Worm (Caenorhabditis elegans) whole organism, midembryonic: ENCODE measurements around the gene glo-1.

Experiments used
- cog-1 ChIP-seq: sonication (generic microtip); optimal IDR thresholded peaks from 2 replicates; lab custom pipeline; 2016; ENCODE audit warnings: missing genetic modification characterization, missing compliant biosample characterization
- flt-1 ChIP-seq: fragments of 200-800 bp; sonication (Bioruptor generic); IDR thresholded peaks from 2 replicates; pipeline ENCODE4 v1.3.6; 2022; ENCODE audit warnings: missing genetic modification characterization, missing compliant biosample characterization
- klf-2 ChIP-seq: fragments of 200-800 bp; sonication (Bioruptor generic); conservative IDR thresholded peaks from 2 replicates; pipeline ENCODE4 v1.3.6; 2022; ENCODE audit warnings: missing genetic modification reagents, missing genetic modification characterization, missing compliant biosample characterization
- med-1 ChIP-seq: sonication (generic microtip); optimal IDR thresholded peaks from 2 replicates; lab custom pipeline; 2017; ENCODE audit warnings: missing genetic modification characterization, mild to moderate bottlenecking, missing compliant biosample characterization, antibody characterized with exemption, missing genetic modification reagents; ENCODE audit not compliant: insufficient read depth
- ref-1 ChIP-seq: fragments of 200-800 bp; sonication (Bioruptor generic); conservative IDR thresholded peaks from 2 replicates; pipeline ENCODE4 v1.3.6; 2022; ENCODE audit warnings: missing genetic modification reagents, missing genetic modification characterization, missing compliant biosample characterization
- ztf-23 ChIP-seq: fragments of 200-800 bp; sonication (Bioruptor generic); IDR thresholded peaks from 2 replicates; pipeline ENCODE4 v1.3.6; 2022; ENCODE audit warnings: missing genetic modification reagents, missing genetic modification characterization, missing compliant biosample characterization
- ztf-29 ChIP-seq: fragments of 200-800 bp; sonication (Bioruptor generic); IDR thresholded peaks from 2 replicates; pipeline ENCODE4 v1.3.6; 2022; ENCODE audit warnings: missing genetic modification reagents, missing genetic modification characterization, missing compliant biosample characterization

DNA sequence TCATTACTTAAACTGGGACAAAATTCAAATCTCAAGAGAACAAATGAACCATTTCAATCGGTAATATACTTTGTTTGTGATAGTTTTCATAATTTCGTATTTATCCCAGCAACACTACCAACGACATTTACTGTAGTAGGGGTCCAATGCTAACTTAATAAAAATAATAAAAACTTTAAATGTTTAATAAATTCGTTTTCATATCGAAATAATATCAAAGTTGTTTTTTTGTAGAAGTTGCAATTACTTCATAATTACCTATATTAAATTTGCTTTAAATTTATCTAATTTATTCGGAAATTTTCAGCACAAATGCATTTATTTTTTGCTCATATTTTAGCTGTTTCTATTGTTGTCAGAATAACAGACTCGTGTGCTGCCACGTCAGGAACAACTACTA lies 15.7 kb downstream of the glo-1 start, which contains the start of gene R07B1.6:
- TF ChIP-seq klf-2 (GFP tag; lab: Robert Waterston, UW) = no peak
- no peak for TF ChIP-seq med-1 (GFP tag; lab: Kevin White, UChicago)
- no peak for TF ChIP-seq ref-1
- no peak for TF ChIP-seq cog-1 (tag; lab: Kevin White, UChicago)
- TF ChIP-seq ztf-23 (GFP tag; lab: Robert Waterston, UW) = no peak
- TF ChIP-seq ztf-29 (GFP tag; lab: Robert Waterston, UW) = no peak
- TF ChIP-seq flt-1 (GFP tag; lab: Robert Waterston, UW) = no peak
